Worm (Caenorhabditis elegans): ENCODE measurements around the gene sre-4.

ce11 chrIV:9757425-9757740 lies 27.2 kb downstream of the sre-4 start, which contains the start of gene nhr-97:
- no peak for TF ChIP-seq dao-5 (tag; optimal IDR thresholded peaks at IDR 0.05)
- no peak for TF ChIP-seq him-1 (tag; optimal IDR thresholded peaks at IDR 0.05)
- TF ChIP-seq W03F9.2 (tag; optimal IDR thresholded peaks at IDR 0.05), result no peak

All from whole organism, L4/young adult.